Worm (Caenorhabditis elegans): ENCODE data around the gene T15B7.15.

- no peak for TF ChIP-seq elt-1 (tag; optimal IDR thresholded peaks at IDR 0.05)
- TF ChIP-seq unc-55 (GFP tag; optimal IDR thresholded peaks at IDR 0.05): peak; percentile 5
- TF ChIP-seq nhr-11 (tag; optimal IDR thresholded peaks at IDR 0.05): no peak
- TF ChIP-seq snpc-4 (tag; optimal IDR thresholded peaks at IDR 0.05): no peak
- TF ChIP-seq nhr-23 (tag; optimal IDR thresholded peaks at IDR 0.05): no peak
- no peak for TF ChIP-seq ama-1 (optimal IDR thresholded peaks at IDR 0.05)
- no peak for TF ChIP-seq nhr-25 (tag; optimal IDR thresholded peaks at IDR 0.05)
- no peak for TF ChIP-seq nhr-12 (tag; optimal IDR thresholded peaks at IDR 0.05)
- TF ChIP-seq unc-39 (tag; optimal IDR thresholded peaks at IDR 0.05): no peak
- TF ChIP-seq ztf-4 (tag; optimal IDR thresholded peaks at IDR 0.05): no peak
Measured at ce11 chrV:6881038-6881437, 42.6 kb upstream of the T15B7.15 start, which contains the start of gene unc-70.

All from whole organism, L2 larva.